Worm (Caenorhabditis elegans): ENCODE results near the gene Y73B6BL.289.

DNA sequence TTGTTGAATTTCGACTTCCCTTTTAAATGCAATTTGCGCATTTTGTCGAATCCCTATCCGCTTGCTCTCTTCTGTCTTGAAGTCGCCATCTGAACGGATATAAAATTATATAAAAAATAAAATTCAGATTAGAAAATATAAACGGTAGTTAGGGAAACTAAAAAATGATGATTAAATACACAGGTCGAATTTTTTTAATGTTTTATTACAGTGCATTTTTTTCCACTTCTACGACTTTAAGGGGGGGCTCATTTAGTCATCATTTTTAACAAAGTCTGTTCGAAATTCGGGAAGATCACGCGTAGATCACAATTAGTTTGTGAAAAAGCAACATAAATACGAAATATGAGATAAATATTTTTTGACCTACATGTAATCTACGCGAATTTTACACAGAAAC is 4.4 kb upstream of the Y73B6BL.289 start, which contains the start of gene Y73B6BL.14:
- TF ChIP-seq hnd-1 (tag; optimal IDR thresholded peaks at IDR 0.05) (no peak), ama-1 (optimal IDR thresholded peaks at IDR 0.05) (no peak), hmg-4 (GFP tag; optimal IDR thresholded peaks at IDR 0.05) (no peak), ceh-36 (tag; optimal IDR thresholded peaks at IDR 0.05) (no peak), tbx-37 (GFP tag; conservative IDR thresholded peaks at IDR 0.05) (no peak), hmbx-1 (tag; optimal IDR thresholded peaks at IDR 0.05) (no peak), flt-1 (GFP tag; IDR thresholded peaks at IDR 0.05) (no peak), scrt-1 (GFP tag; IDR thresholded peaks at IDR 0.05) (no peak), ceh-13 (GFP tag; optimal IDR thresholded peaks at IDR 0.05) (no peak), B0310.2 (tag; optimal IDR thresholded peaks at IDR 0.05) (no peak), ets-7 (tag; optimal IDR thresholded peaks at IDR 0.05) (no peak), tra-4 (tag; optimal IDR thresholded peaks at IDR 0.05) (no peak)

All from whole organism, early embryonic.